Fruit fly (Drosophila melanogaster) whole organism, embryonic: ENCODE measurements around the gene nAChRalpha3.
A peak's percentile ranks its signal among the peaks of the same experiment; 100 is the strongest.

Experiments used
- Atf6 ChIP-seq: fragments of 200-800 bp; sonication (Bioruptor generic); IDR thresholded peaks from 2 replicates; pipeline ENCODE4 v1.3.6; 2022; ENCODE audit warnings: missing biosample characterization, missing genetic modification characterization
- B-H1 ChIP-seq: fragments of 200-800 bp; sonication (Bioruptor generic); IDR thresholded peaks from 3 replicates; pipeline ENCODE4 v1.3.6; 2022; ENCODE audit warnings: missing biosample characterization, missing genetic modification characterization
- CG10267 ChIP-seq: fragments of 200-800 bp; sonication (Bioruptor generic); optimal IDR thresholded peaks from 2 replicates; lab custom pipeline; 2018; ENCODE audit warnings: missing biosample characterization, mild to moderate bottlenecking, missing genetic modification characterization, moderate library complexity
- CG10366 ChIP-seq: fragments of 200-800 bp; sonication (Bioruptor generic); IDR thresholded peaks from 2 replicates; pipeline ENCODE4 v1.3.6; 2022; ENCODE audit warnings: missing biosample characterization, missing genetic modification characterization
- CG10431 ChIP-seq: fragments of 200-800 bp; sonication (Bioruptor generic); optimal IDR thresholded peaks from 3 replicates; lab custom pipeline; 2018; ENCODE audit warnings: missing biosample characterization, mild to moderate bottlenecking, missing genetic modification characterization
- CG11560 ChIP-seq: fragments of 200-800 bp; sonication (Bioruptor generic); IDR thresholded peaks from 3 replicates; pipeline ENCODE4 v1.3.6; 2022; ENCODE audit warnings: missing biosample characterization, missing genetic modification characterization
- CG1233 ChIP-seq: fragments of 200-800 bp; sonication (Bioruptor generic); optimal IDR thresholded peaks from 4 replicates; lab custom pipeline; 2018; ENCODE audit warnings: missing biosample characterization, mild to moderate bottlenecking, missing genetic modification characterization
- CG12744 ChIP-seq: fragments of 200-800 bp; sonication (Bioruptor generic); optimal IDR thresholded peaks from 2 replicates; lab custom pipeline; 2016; ENCODE audit warnings: missing biosample characterization, missing genetic modification characterization
- CG13775 ChIP-seq: fragments of 200-800 bp; sonication (Bioruptor generic); optimal IDR thresholded peaks from 3 replicates; lab custom pipeline; 2017; ENCODE audit warnings: missing biosample characterization, mild to moderate bottlenecking, missing genetic modification characterization
- CG14667 ChIP-seq: fragments of 200-800 bp; sonication (Bioruptor generic); IDR thresholded peaks from 2 replicates; pipeline ENCODE4 v1.3.6; 2022; ENCODE audit warnings: missing biosample characterization, missing genetic modification characterization
- CG15479 ChIP-seq: fragments of 200-800 bp; sonication (Bioruptor generic); optimal IDR thresholded peaks from 3 replicates; lab custom pipeline; 2019; ENCODE audit warnings: missing biosample characterization, mild to moderate bottlenecking, missing genetic modification characterization, moderate library complexity
- CG16815 ChIP-seq: fragments of 200-800 bp; sonication (Bioruptor generic); optimal IDR thresholded peaks from 3 replicates; lab custom pipeline; 2017; ENCODE audit warnings: missing biosample characterization, mild to moderate bottlenecking, missing genetic modification characterization
- CG17829 ChIP-seq: fragments of 200-800 bp; optimal IDR thresholded peaks from 2 replicates; lab custom pipeline; 2019; ENCODE audit warnings: missing biosample characterization, mild to moderate bottlenecking, missing genetic modification characterization, moderate library complexity
- CG18764 ChIP-seq: fragments of 200-800 bp; sonication (Bioruptor generic); optimal IDR thresholded peaks from 3 replicates; lab custom pipeline; 2016; ENCODE audit warnings: missing biosample characterization, missing genetic modification characterization
- CG2129 ChIP-seq: fragments of 200-800 bp; sonication (Bioruptor generic); IDR thresholded peaks from 2 replicates; pipeline ENCODE4 v1.3.6; 2022; ENCODE audit warnings: missing biosample characterization, missing genetic modification characterization; ENCODE audit not compliant: partially characterized antibody
- CG2678 ChIP-seq: fragments of 200-800 bp; sonication (Bioruptor generic); optimal IDR thresholded peaks from 3 replicates; lab custom pipeline; 2019; ENCODE audit warnings: missing biosample characterization, mild to moderate bottlenecking, missing genetic modification characterization, moderate library complexity
- CG2875 ChIP-seq: fragments of 200-800 bp; sonication (Bioruptor generic); optimal IDR thresholded peaks from 2 replicates; lab custom pipeline; 2017; ENCODE audit warnings: missing biosample characterization, mild to moderate bottlenecking, missing genetic modification characterization, missing genetic modification reagents
- CG31388 ChIP-seq: fragments of 200-800 bp; sonication (Bioruptor generic); optimal IDR thresholded peaks from 2 replicates; lab custom pipeline; 2016; ENCODE audit warnings: missing biosample characterization, missing genetic modification characterization
- CG4328 ChIP-seq: fragments of 200-800 bp; sonication (Bioruptor generic); optimal IDR thresholded peaks from 3 replicates; lab custom pipeline; 2017; ENCODE audit warnings: missing biosample characterization, missing genetic modification reagents, missing genetic modification characterization
- CG4820 ChIP-seq: fragments of 200-800 bp; sonication (Bioruptor generic); optimal IDR thresholded peaks from 3 replicates; lab custom pipeline; 2016; ENCODE audit warnings: missing biosample characterization, missing genetic modification characterization
- CG6254 ChIP-seq: fragments of 200-800 bp; sonication (Bioruptor generic); optimal IDR thresholded peaks from 3 replicates; lab custom pipeline; 2017; ENCODE audit warnings: mild to moderate bottlenecking, missing biosample characterization, missing genetic modification reagents, missing genetic modification characterization
- CkIIα-i1 ChIP-seq: fragments of 200-800 bp; sonication (Bioruptor generic); IDR thresholded peaks from 2 replicates; pipeline ENCODE4 v1.3.6; 2022; ENCODE audit warnings: missing biosample characterization, missing genetic modification characterization
- CrebB ChIP-seq: fragments of 200-800 bp; sonication (Bioruptor generic); optimal IDR thresholded peaks from 3 replicates; lab custom pipeline; 2018; ENCODE audit warnings: missing biosample characterization, mild to moderate bottlenecking, missing genetic modification characterization
- Fer1 ChIP-seq: fragments of 200-800 bp; sonication (Bioruptor generic); optimal IDR thresholded peaks from 2 replicates; lab custom pipeline; 2017; ENCODE audit warnings: missing biosample characterization, mild to moderate bottlenecking, missing genetic modification characterization
- GATAe ChIP-seq: fragments of 200-800 bp; sonication (Bioruptor generic); conservative IDR thresholded peaks from 2 replicates; pipeline ENCODE4 v1.3.6; 2022; ENCODE audit warnings: missing biosample characterization, missing genetic modification characterization
- Kr ChIP-seq: fragments of 200-800 bp; sonication (Bioruptor generic); optimal IDR thresholded peaks from 2 replicates; lab custom pipeline; 2017; ENCODE audit warnings: missing biosample characterization, mild to moderate bottlenecking, missing genetic modification characterization
- Meics ChIP-seq: fragments of 200-800 bp; sonication (Bioruptor generic); optimal IDR thresholded peaks from 2 replicates; lab custom pipeline; 2017; ENCODE audit warnings: missing biosample characterization, mild to moderate bottlenecking, missing genetic modification characterization
- Nf-YA ChIP-seq: fragments of 200-800 bp; sonication (Bioruptor generic); IDR thresholded peaks from 2 replicates; pipeline ENCODE4 v1.3.6; 2022; ENCODE audit warnings: missing biosample characterization, missing genetic modification characterization
- Oaz ChIP-seq: fragments of 200-800 bp; sonication (Bioruptor generic); IDR thresholded peaks from 2 replicates; pipeline ENCODE4 v1.3.6; 2022; ENCODE audit warnings: missing biosample characterization, missing genetic modification characterization
- Optix ChIP-seq: fragments of 200-800 bp; sonication (Bioruptor generic); IDR thresholded peaks from 3 replicates; pipeline ENCODE4 v1.3.6; 2022; ENCODE audit warnings: missing biosample characterization, missing genetic modification characterization
- Poxn ChIP-seq: fragments of 200-800 bp; sonication (Bioruptor generic); IDR thresholded peaks from 2 replicates; pipeline ENCODE4 v1.3.6; 2022; ENCODE audit warnings: missing biosample characterization, missing genetic modification characterization
- TFAM ChIP-seq: fragments of 200-800 bp; sonication (Bioruptor generic); optimal IDR thresholded peaks from 2 replicates; lab custom pipeline; 2017; ENCODE audit warnings: missing biosample characterization, missing genetic modification characterization, inconsistent platforms
- YL-1 ChIP-seq: fragments of 200-800 bp; sonication (Bioruptor generic); optimal IDR thresholded peaks from 3 replicates; lab custom pipeline; 2017; ENCODE audit warnings: missing biosample characterization, mild to moderate bottlenecking, missing genetic modification characterization
- ac ChIP-seq: fragments of 200-800 bp; sonication (Bioruptor generic); optimal IDR thresholded peaks from 3 replicates; lab custom pipeline; 2017; ENCODE audit warnings: missing biosample characterization, mild to moderate bottlenecking, missing genetic modification characterization
- bab2 ChIP-seq: fragments of 200-800 bp; sonication (Bioruptor generic); optimal IDR thresholded peaks from 2 replicates; lab custom pipeline; 2016; ENCODE audit warnings: missing biosample characterization, missing genetic modification characterization
- bcd ChIP-seq: fragments of 200-800 bp; sonication (Bioruptor generic); optimal IDR thresholded peaks from 2 replicates; lab custom pipeline; 2017; ENCODE audit warnings: missing biosample characterization, mild to moderate bottlenecking, missing genetic modification characterization
- chn ChIP-seq: fragments of 200-800 bp; sonication (Bioruptor generic); optimal IDR thresholded peaks from 2 replicates; lab custom pipeline; 2016; ENCODE audit warnings: missing biosample characterization, missing genetic modification characterization
- crol ChIP-seq: fragments of 200-800 bp; sonication (Bioruptor generic); IDR thresholded peaks from 2 replicates; pipeline ENCODE4 v1.3.6; 2022; ENCODE audit warnings: missing biosample characterization, missing genetic modification characterization
- dan ChIP-seq: fragments of 200-800 bp; sonication (Bioruptor generic); IDR thresholded peaks from 2 replicates; pipeline ENCODE4 v1.3.6; 2022; ENCODE audit warnings: missing biosample characterization, missing genetic modification characterization
- h ChIP-seq: fragments of >200 bp; optimal IDR thresholded peaks from 2 replicates; lab custom pipeline; 2017
- ham ChIP-seq: fragments of 200-800 bp; sonication (Bioruptor generic); IDR thresholded peaks from 2 replicates; pipeline ENCODE4 v1.3.6; 2022; ENCODE audit warnings: missing biosample characterization, missing genetic modification characterization
- hb ChIP-seq: fragments of 200-800 bp; sonication (Bioruptor generic); IDR thresholded peaks from 3 replicates; pipeline ENCODE4 v1.3.6; 2022; ENCODE audit warnings: missing biosample characterization, missing genetic modification characterization; ENCODE audit not compliant: partially characterized antibody
- jumu ChIP-seq: fragments of 200-800 bp; sonication (Bioruptor generic); optimal IDR thresholded peaks from 3 replicates; lab custom pipeline; 2016; ENCODE audit warnings: missing biosample characterization, missing genetic modification characterization
- knrl ChIP-seq: fragments of 200-800 bp; sonication (Bioruptor generic); IDR thresholded peaks from 3 replicates; pipeline ENCODE4 v1.3.6; 2022; ENCODE audit warnings: missing biosample characterization, missing genetic modification characterization; ENCODE audit not compliant: partially characterized antibody
- luna ChIP-seq: fragments of 200-800 bp; sonication (Bioruptor generic); optimal IDR thresholded peaks from 2 replicates; lab custom pipeline; 2016; ENCODE audit warnings: missing biosample characterization, missing genetic modification characterization
- otp ChIP-seq: fragments of 200-800 bp; sonication (Bioruptor generic); IDR thresholded peaks from 3 replicates; pipeline ENCODE4, ENCODE4 v1.3.6; 2022; ENCODE audit warnings: missing biosample characterization, missing genetic modification characterization
- phol ChIP-seq: fragments of 200-800 bp; sonication (Bioruptor generic); optimal IDR thresholded peaks from 3 replicates; lab custom pipeline; 2018; ENCODE audit warnings: missing biosample characterization, mild to moderate bottlenecking, missing genetic modification characterization, moderate library complexity
- ranshi ChIP-seq: fragments of 200-800 bp; sonication (Bioruptor generic); IDR thresholded peaks from 2 replicates; pipeline ENCODE4 v1.3.6; 2022; ENCODE audit warnings: missing biosample characterization, missing genetic modification characterization
- sens ChIP-seq: fragments of 200-800 bp; sonication (Bioruptor generic); peaks from one replicate; lab custom pipeline; 2016; ENCODE audit warnings: missing biosample characterization, missing genetic modification characterization
- ttk ChIP-seq: fragments of 200-800 bp; sonication (Bioruptor generic); IDR thresholded peaks from 2 replicates; pipeline ENCODE4 v2.1.2; 2022; ENCODE audit warnings: missing biosample characterization, missing genetic modification characterization
- unpg ChIP-seq: fragments of 200-800 bp; sonication (Bioruptor generic); optimal IDR thresholded peaks from 3 replicates; lab custom pipeline; 2018; ENCODE audit warnings: missing biosample characterization, mild to moderate bottlenecking, missing genetic modification characterization, moderate library complexity
- vvl ChIP-seq: fragments of 200-800 bp; sonication (Bioruptor generic); IDR thresholded peaks from 2 replicates; pipeline ENCODE4 v1.3.6; 2022; ENCODE audit warnings: missing biosample characterization, missing genetic modification characterization
- zen2 ChIP-seq: fragments of 200-800 bp; sonication (Bioruptor generic); IDR thresholded peaks from 3 replicates; pipeline ENCODE4 v1.3.6; 2022; ENCODE audit warnings: missing biosample characterization, missing genetic modification characterization; ENCODE audit not compliant: partially characterized antibody

The nAChRalpha3 gene

DNA sequence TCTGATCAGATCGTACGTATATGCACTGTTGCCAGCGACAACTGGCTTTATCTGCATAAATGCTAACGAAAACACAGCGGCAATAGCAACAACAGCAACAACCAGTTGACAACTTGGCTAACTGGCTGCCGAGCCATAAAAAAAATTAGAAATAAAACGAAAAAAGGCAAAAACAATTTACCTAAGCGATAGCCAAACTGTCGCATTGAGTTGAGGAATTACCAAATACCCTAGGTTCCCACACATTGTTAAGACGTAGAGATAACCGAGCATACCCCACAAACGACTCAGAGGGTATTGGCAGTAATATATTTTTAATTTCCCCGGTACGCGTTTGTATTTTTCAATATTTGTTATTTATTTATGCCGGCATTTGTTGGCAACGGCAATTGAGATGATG, 133.8 kb downstream of the nAChRalpha3 start (continued):
- TF ChIP-seq CrebB (tag; lab: Kevin White, UChicago), result no peak
- no peak for TF ChIP-seq CG6254
- no peak for TF ChIP-seq CG15479 (GFP tag; lab: Kevin White, UChicago)
- no peak for TF ChIP-seq jumu
- TF ChIP-seq hb (GFP tag; lab: Robert Waterston, UW), result no peak
- TF ChIP-seq Fer1 (GFP tag; lab: Kevin White, UChicago), result peak; percentile 44
- TF ChIP-seq Meics, result peak; percentile 50
- TF ChIP-seq CG4820 (GFP tag; lab: Kevin White, UChicago), result no peak
- TF ChIP-seq otp (GFP tag; lab: Robert Waterston, UW), result no peak
- TF ChIP-seq Oaz (GFP tag; lab: Robert Waterston, UW), result no peak
- no peak for TF ChIP-seq CG2875 (GFP tag; lab: Kevin White, UChicago)
- TF ChIP-seq Kr, result no peak
- no peak for TF ChIP-seq ranshi
- no peak for TF ChIP-seq Optix (GFP tag; lab: Robert Waterston, UW)
- no peak for TF ChIP-seq YL-1 (GFP tag; lab: Kevin White, UChicago)
- no peak for TF ChIP-seq CG13775 (GFP tag; lab: Kevin White, UChicago)
- TF ChIP-seq Nf-YA (GFP tag; lab: Robert Waterston, UW), result no peak
- TF ChIP-seq phol (tag; lab: Kevin White, UChicago), result no peak
- TF ChIP-seq CG2129 (GFP tag; lab: Robert Waterston, UW), result no peak
- no peak for TF ChIP-seq CG12744 (GFP tag; lab: Kevin White, UChicago)
- peak; percentile 21 for TF ChIP-seq bab2 (GFP tag; lab: Kevin White, UChicago)
- TF ChIP-seq ham (GFP tag; lab: Robert Waterston, UW), result no peak
- TF ChIP-seq CG31388 (GFP tag; lab: Kevin White, UChicago), result no peak
- TF ChIP-seq CG10431 (GFP tag; lab: Kevin White, UChicago), result no peak
- TF ChIP-seq CG2678 (tag; lab: Kevin White, UChicago), result peak; percentile 48
- TF ChIP-seq crol (GFP tag; lab: Robert Waterston, UW), result no peak
- TF ChIP-seq TFAM (GFP tag; lab: Kevin White, UChicago), result no peak
- no peak for TF ChIP-seq dan
- no peak for TF ChIP-seq h
- no peak for TF ChIP-seq luna (GFP tag; lab: Kevin White, UChicago)
- TF ChIP-seq CkIIα-i1 (GFP tag; lab: Robert Waterston, UW), result no peak
- no peak for TF ChIP-seq CG14667
- TF ChIP-seq vvl, result peak; percentile 42
- TF ChIP-seq CG10267 (tag; lab: Kevin White, UChicago), result no peak
- 0 out of 2 replicates have a peak, but pooled peaks have one; percentile 45 for TF ChIP-seq Atf6 (GFP tag; lab: Robert Waterston, UW)
- TF ChIP-seq bcd (GFP tag; lab: Kevin White, UChicago), result peak; percentile 2
- no peak for TF ChIP-seq zen2 (GFP tag; lab: Robert Waterston, UW)
- TF ChIP-seq ac (GFP tag; lab: Kevin White, UChicago), result no peak
- no peak for TF ChIP-seq knrl (GFP tag; lab: Robert Waterston, UW)
- TF ChIP-seq CG17829, result no peak
- no peak for TF ChIP-seq CG16815
- TF ChIP-seq sens, result peak; percentile 51
- TF ChIP-seq chn (GFP tag; lab: Kevin White, UChicago), result no peak
- peak; percentile 19 for TF ChIP-seq unpg (GFP tag; lab: Kevin White, UChicago)
- no peak for TF ChIP-seq GATAe (GFP tag; lab: Robert Waterston, UW)
- TF ChIP-seq Poxn (GFP tag; lab: Robert Waterston, UW), result no peak
- no peak for TF ChIP-seq ttk (GFP tag; lab: Robert Waterston, UW)
- no peak for TF ChIP-seq CG11560
- no peak for TF ChIP-seq CG4328 (GFP tag; lab: Kevin White, UChicago)
- TF ChIP-seq B-H1, result no peak
- no peak for TF ChIP-seq CG10366
- TF ChIP-seq CG18764 (GFP tag; lab: Kevin White, UChicago), result no peak
- no peak for TF ChIP-seq CG1233 (GFP tag; lab: Kevin White, UChicago)
